Worm (Caenorhabditis elegans): ENCODE results near the gene C04B4.2.

DNA sequence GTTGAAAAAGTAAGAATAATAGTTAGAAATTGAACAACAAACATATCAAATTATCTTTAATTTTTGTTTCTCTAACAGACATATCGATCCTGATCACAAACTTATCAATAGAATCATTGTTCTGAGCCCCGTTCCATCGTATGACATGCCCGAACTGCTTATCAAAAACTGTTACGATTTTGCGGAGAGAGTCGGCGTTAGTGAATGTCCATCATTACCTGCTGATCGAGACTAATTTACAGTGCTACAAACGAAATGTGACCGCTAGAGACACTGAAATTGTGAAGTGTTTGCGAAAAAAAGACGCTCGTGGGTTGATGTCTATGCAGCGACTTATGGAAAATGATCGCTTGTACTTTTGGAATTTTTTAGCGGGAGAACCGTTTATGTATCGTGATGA is 40.2 kb upstream of the C04B4.2 start:
- TF ChIP-seq ama-1 (optimal IDR thresholded peaks at IDR 0.05), result no peak
- no peak for TF ChIP-seq ama-1 (GFP tag; optimal IDR thresholded peaks at IDR 0.05)
- no peak for TF ChIP-seq Y67H2A.10 (GFP tag; conservative IDR thresholded peaks at IDR 0.05)
- TF ChIP-seq athp-1 (tag; optimal IDR thresholded peaks at IDR 0.05), result no peak
- no peak for TF ChIP-seq T07F8.4 (tag; optimal IDR thresholded peaks at IDR 0.05)
- TF ChIP-seq hsf-1 (GFP tag; IDR thresholded peaks at IDR 0.05), result no peak
- no peak for TF ChIP-seq aptf-3 (GFP tag; IDR thresholded peaks at IDR 0.05)
- no peak for TF ChIP-seq Y95B8A.8 (GFP tag; IDR thresholded peaks at IDR 0.05)
- TF ChIP-seq madf-3 (GFP tag; IDR thresholded peaks at IDR 0.05), result no peak
- TF ChIP-seq nhr-27 (tag; optimal IDR thresholded peaks at IDR 0.05), result no peak
- TF ChIP-seq snpc-4 (GFP tag; optimal IDR thresholded peaks at IDR 0.05), result no peak
- TF ChIP-seq snpc-4 (tag; optimal IDR thresholded peaks at IDR 0.05), result no peak
- no peak for TF ChIP-seq repo-1 (tag; optimal IDR thresholded peaks at IDR 0.05)
